Worm (Caenorhabditis elegans) whole organism, L4 larva: ENCODE measurements around the gene mec-10.

Experiments used
- ZK546.5 ChIP-seq, 2 experiments: sonication (generic microtip); optimal IDR thresholded peaks; 2 replicates each; lab custom pipeline; 2017; ENCODE audit warnings: missing biosample characterization in 2 of 2, missing genetic modification characterization in 2 of 2
- ctbp-1 ChIP-seq: fragments of 200-800 bp; sonication (Bioruptor generic); IDR thresholded peaks from 2 replicates; pipeline ENCODE4 v1.3.6; 2022; ENCODE audit warnings: missing genetic modification reagents, missing genetic modification characterization, missing compliant biosample characterization
- dpl-1 ChIP-seq: fragments of 150-350 bp; optimal IDR thresholded peaks from 2 replicates; lab custom pipeline; 2014; ENCODE audit warnings: missing biosample characterization, missing genetic modification reagents, missing genetic modification characterization
- fkh-10 ChIP-seq: fragments of 150-350 bp; optimal IDR thresholded peaks from 2 replicates; lab custom pipeline; 2014; ENCODE audit warnings: missing biosample characterization, missing genetic modification reagents, missing genetic modification characterization
- lin-15B ChIP-seq: fragments of 150-350 bp; sonication (generic microtip); optimal IDR thresholded peaks from 3 replicates; lab custom pipeline; 2014; ENCODE audit warnings: missing biosample characterization, missing genetic modification characterization
- lsy-2 ChIP-seq, 2 experiments: fragments of 150-350 bp in 1 of 2; sonication (generic microtip) in 1 of 2; optimal IDR thresholded peaks; 2 replicates each; lab custom pipeline; 2014 to 2017; ENCODE audit warnings: missing biosample characterization in 2 of 2, missing genetic modification characterization in 2 of 2
- madf-9 ChIP-seq: fragments of 200-800 bp; sonication (Bioruptor generic); conservative IDR thresholded peaks from 2 replicates; pipeline ENCODE4 v1.3.6; 2022; ENCODE audit warnings: missing genetic modification reagents, missing genetic modification characterization, missing compliant biosample characterization
- mdl-1 ChIP-seq, 2 experiments: fragments of 150-350 bp in 1 of 2; sonication (generic microtip) in 1 of 2; optimal IDR thresholded peaks; 2 replicates each; lab custom pipeline; 2014 to 2017; ENCODE audit warnings: missing biosample characterization in 2 of 2, missing genetic modification characterization in 2 of 2
- nhr-28 ChIP-seq: fragments of 150-350 bp; optimal IDR thresholded peaks from 2 replicates; lab custom pipeline; 2014; ENCODE audit warnings: missing biosample characterization, missing genetic modification characterization
- snpc-4 ChIP-seq: fragments of 150-350 bp; optimal IDR thresholded peaks from 2 replicates; lab custom pipeline; 2014; ENCODE audit warnings: missing biosample characterization, missing genetic modification characterization
- unc-130 ChIP-seq: sonication (generic microtip); optimal IDR thresholded peaks from 2 replicates; lab custom pipeline; 2016; ENCODE audit warnings: missing genetic modification reagents, missing genetic modification characterization, missing compliant biosample characterization
- vab-7 ChIP-seq: fragments of 200-800 bp; sonication (Bioruptor generic); IDR thresholded peaks from 2 replicates; pipeline ENCODE4 v1.3.6; 2022; ENCODE audit warnings: missing genetic modification reagents, missing genetic modification characterization, missing compliant biosample characterization

ce11 chrX:8426160-8426712 is 43.9 kb downstream of the mec-10 start:
- TF ChIP-seq mdl-1 (tag; optimal IDR thresholded peaks at IDR 0.05; lab: Kevin White, UChicago) (no peak), madf-9 (GFP tag; lab: Robert Waterston, UW) (no peak), vab-7 (GFP tag; lab: Robert Waterston, UW) (no peak), lsy-2 (tag; optimal IDR thresholded peaks at IDR 0.05; lab: Kevin White, UChicago) (no peak), nhr-28 (no peak), ctbp-1 (no peak), fkh-10 (GFP tag; lab: Kevin White, UChicago) (no peak), ZK546.5 (tag; optimal IDR thresholded peaks at IDR 0.05; lab: Kevin White, UChicago) (no peak), lin-15B (tag; lab: Kevin White, UChicago) (no peak), unc-130 (GFP tag; lab: Kevin White, UChicago) (no peak), dpl-1 (GFP tag; lab: Kevin White, UChicago) (no peak), snpc-4 (tag; lab: Kevin White, UChicago) (no peak)
